Worm (Caenorhabditis elegans) whole organism, late embryonic: Measurements from ENCODE around the gene srh-218.

Source experiments
- Y22D7AL.16 ChIP-seq: sonication (generic microtip); optimal IDR thresholded peaks from 2 replicates; lab custom pipeline; 2016; ENCODE audit warnings: missing genetic modification characterization, missing compliant biosample characterization
- ceh-22 ChIP-seq: sonication (generic microtip); optimal IDR thresholded peaks from 2 replicates; lab custom pipeline; 2017; ENCODE audit warnings: missing biosample characterization, missing genetic modification characterization
- ceh-24 ChIP-seq: sonication (generic microtip); optimal IDR thresholded peaks from 2 replicates; lab custom pipeline; 2016; ENCODE audit warnings: mild to moderate bottlenecking, missing genetic modification characterization, missing compliant biosample characterization
- che-1 ChIP-seq: sonication (generic microtip); optimal IDR thresholded peaks from 2 replicates; lab custom pipeline; 2016; ENCODE audit warnings: mild to moderate bottlenecking, missing genetic modification characterization, missing compliant biosample characterization
- ets-4 ChIP-seq: sonication (generic microtip); optimal IDR thresholded peaks from 2 replicates; lab custom pipeline; 2016; ENCODE audit warnings: missing genetic modification characterization, missing compliant biosample characterization
- hlh-6 ChIP-seq: sonication (generic microtip); optimal IDR thresholded peaks from 2 replicates; lab custom pipeline; 2016; ENCODE audit warnings: missing genotype, missing genetic modification characterization, missing compliant biosample characterization
- ref-2 ChIP-seq: sonication (generic microtip); optimal IDR thresholded peaks from 2 replicates; lab custom pipeline; 2016; ENCODE audit warnings: missing genetic modification characterization, missing compliant biosample characterization

- TF ChIP-seq ref-2 (tag; lab: Kevin White, UChicago) (no peak), ceh-24 (no peak), Y22D7AL.16 (tag; lab: Kevin White, UChicago) (no peak), hlh-6 (tag; lab: Kevin White, UChicago) (no peak), ets-4 (tag; lab: Kevin White, UChicago) (no peak), ceh-22 (tag; lab: Kevin White, UChicago) (no peak), che-1 (no peak)
Observed at ce11 chrV:15511613-15512216, 17.9 kb downstream of the srh-218 start, which contains the start of gene rpl-38.
